Fruit fly (Drosophila melanogaster) whole organism, adult: ENCODE results near the gene CG10343.

Experiments used
- CG11617 ChIP-seq: fragments of 200-800 bp; sonication (Bioruptor generic); optimal IDR thresholded peaks from 2 replicates; lab custom pipeline; 2017; ENCODE audit warnings: mild to moderate bottlenecking, missing biosample characterization, missing genetic modification reagents, missing genetic modification characterization
- CG12768 ChIP-seq: fragments of 200-800 bp; sonication (Bioruptor generic); optimal IDR thresholded peaks from 2 replicates; lab custom pipeline; 2017; ENCODE audit warnings: missing biosample characterization, missing genetic modification characterization, mild to moderate bottlenecking, moderate library complexity, missing genetic modification reagents
- CG14711 ChIP-seq: fragments of 200-800 bp; sonication (Bioruptor generic); optimal IDR thresholded peaks from 2 replicates; lab custom pipeline; 2018; ENCODE audit warnings: missing biosample characterization, mild to moderate bottlenecking, missing genetic modification characterization, moderate library complexity
- CG1620 ChIP-seq: fragments of 200-800 bp; sonication (Bioruptor generic); optimal IDR thresholded peaks from 2 replicates; lab custom pipeline; 2016; ENCODE audit warnings: missing biosample characterization, missing genetic modification characterization
- CG33017 ChIP-seq: fragments of 200-800 bp; sonication (Bioruptor generic); optimal IDR thresholded peaks from 2 replicates; lab custom pipeline; 2018; ENCODE audit warnings: missing biosample characterization, mild to moderate bottlenecking, missing genetic modification characterization, moderate library complexity
- CG5204 ChIP-seq: fragments of 200-800 bp; sonication (Bioruptor generic); optimal IDR thresholded peaks from 2 replicates; lab custom pipeline; 2016; ENCODE audit warnings: missing biosample characterization, missing genetic modification characterization
- CG7045 ChIP-seq: fragments of 200-800 bp; sonication (Bioruptor generic); optimal IDR thresholded peaks from 2 replicates; lab custom pipeline; 2017; ENCODE audit warnings: missing biosample characterization, mild to moderate bottlenecking, missing genetic modification characterization
- CG7101 ChIP-seq: fragments of 200-800 bp; sonication (Bioruptor generic); optimal IDR thresholded peaks from 2 replicates; lab custom pipeline; 2018; ENCODE audit warnings: missing biosample characterization, mild to moderate bottlenecking, missing genetic modification characterization, moderate library complexity
- Clk ChIP-seq: fragments of 200-800 bp; sonication (Bioruptor generic); optimal IDR thresholded peaks from 2 replicates; lab custom pipeline; 2017; ENCODE audit warnings: missing biosample characterization, missing genetic modification characterization
- Crg-1 ChIP-seq: fragments of 200-800 bp; sonication (Bioruptor generic); optimal IDR thresholded peaks from 2 replicates; lab custom pipeline; 2016; ENCODE audit warnings: missing biosample characterization, missing genetic modification characterization
- Hr96 ChIP-seq: fragments of 200-800 bp; sonication (Bioruptor generic); optimal IDR thresholded peaks from 2 replicates; lab custom pipeline; 2016; ENCODE audit warnings: missing biosample characterization, missing genetic modification characterization
- Mnt ChIP-seq: fragments of 200-800 bp; sonication (Bioruptor generic); optimal IDR thresholded peaks from 2 replicates; lab custom pipeline; 2016; ENCODE audit warnings: missing biosample characterization, mild to moderate bottlenecking, missing genetic modification characterization
- bab1 ChIP-seq: fragments of 200-800 bp; sonication (Bioruptor generic); optimal IDR thresholded peaks from 3 replicates; lab custom pipeline; 2019; ENCODE audit warnings: missing biosample characterization, mild to moderate bottlenecking, missing genetic modification characterization, moderate library complexity
- cic ChIP-seq: fragments of 200-800 bp; sonication (Bioruptor generic); optimal IDR thresholded peaks from 2 replicates; lab custom pipeline; 2017; ENCODE audit warnings: missing biosample characterization, mild to moderate bottlenecking, missing genetic modification characterization, moderate library complexity
- cnc ChIP-seq, 2 experiments: fragments of >200 bp; optimal IDR thresholded peaks; 2 replicates each; lab custom pipeline; 2017
- kay ChIP-seq: fragments of 200-800 bp; sonication (Bioruptor generic); peaks from one replicate; lab custom pipeline; 2016; ENCODE audit warnings: missing biosample characterization, missing genetic modification characterization, borderline replicate concordance
- ovo ChIP-seq: fragments of 200-800 bp; sonication (Bioruptor generic); optimal IDR thresholded peaks from 2 replicates; lab custom pipeline; 2016; ENCODE audit warnings: missing biosample characterization, missing genetic modification characterization
- pad ChIP-seq: fragments of 200-800 bp; sonication (Bioruptor generic); optimal IDR thresholded peaks from 3 replicates; lab custom pipeline; 2017; ENCODE audit warnings: missing biosample characterization, missing genetic modification characterization, mild to moderate bottlenecking, moderate library complexity, missing genetic modification reagents
- tj ChIP-seq: fragments of 200-800 bp; sonication (Bioruptor generic); optimal IDR thresholded peaks from 3 replicates; lab custom pipeline; 2017; ENCODE audit warnings: missing biosample characterization, mild to moderate bottlenecking, missing genetic modification characterization, moderate library complexity
- toe ChIP-seq: fragments of 200-800 bp; sonication (Bioruptor generic); optimal IDR thresholded peaks from 2 replicates; lab custom pipeline; 2016; ENCODE audit warnings: missing biosample characterization, missing genetic modification characterization

Gene CG10343

DNA sequence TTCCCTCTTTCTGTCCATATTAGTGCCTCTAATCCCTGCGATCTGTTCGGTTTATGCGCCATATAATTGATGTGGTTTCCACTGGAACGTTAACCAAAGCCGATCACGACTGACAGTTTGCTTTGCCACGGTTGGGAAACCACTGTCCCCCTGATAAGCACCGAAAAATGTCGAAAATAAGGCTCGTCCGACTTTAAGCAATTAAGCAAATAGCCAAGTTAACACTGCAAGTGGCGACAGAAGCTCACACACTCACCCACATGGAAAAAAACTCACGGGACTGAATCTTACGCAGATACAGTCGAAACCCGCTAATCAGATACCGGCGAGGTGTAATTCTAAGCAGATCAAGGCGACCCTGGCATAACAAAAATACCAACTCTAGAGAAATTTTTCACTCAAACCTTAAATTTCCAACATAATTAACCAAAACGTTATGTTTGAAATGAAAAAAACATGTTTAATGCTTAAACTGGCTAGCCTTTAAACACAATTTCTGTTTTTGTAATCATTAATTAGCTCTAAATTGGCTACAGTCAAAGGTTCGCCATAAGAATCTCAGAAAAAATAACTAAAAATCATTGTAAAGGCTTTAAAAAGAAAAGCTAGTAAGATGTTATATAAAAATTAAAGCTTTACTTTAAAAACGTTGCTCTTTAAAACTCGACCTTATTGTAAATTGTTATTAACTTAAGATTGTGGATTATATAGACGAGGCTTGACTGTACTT lies 25.2 kb upstream of the CG10343 start:
- TF ChIP-seq CG7101 (peak; percentile 17), CG5204 (GFP tag; lab: Kevin White, UChicago) (no peak), CG7045 (GFP tag; lab: Kevin White, UChicago) (peak; percentile 54), ovo (GFP tag; lab: Kevin White, UChicago) (no peak), CG12768 (GFP tag; lab: Kevin White, UChicago) (peak; percentile 11), kay (peak; percentile 4), CG1620 (no peak), Mnt (peak; percentile 10)

DNA sequence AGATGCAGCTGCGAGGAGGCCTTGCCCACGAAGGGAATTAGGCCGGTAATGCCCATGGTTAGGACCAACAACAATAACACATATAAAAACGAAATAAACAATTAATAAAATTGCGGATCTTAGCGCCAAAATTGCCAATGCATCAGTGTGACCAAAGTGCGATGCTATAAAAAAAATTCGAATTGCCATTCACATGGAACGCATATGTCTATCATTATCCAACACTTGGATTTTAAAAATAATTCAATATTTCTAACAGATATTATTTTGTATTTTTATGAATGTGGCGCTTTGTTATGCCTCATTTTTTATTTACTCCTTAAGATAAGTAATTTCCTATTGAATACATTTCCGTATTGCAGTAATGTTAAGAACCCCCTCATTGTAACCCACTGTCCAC lies 21.4 kb upstream of the CG10343 start, which contains the start of gene tos:
TSS of gene tos (minus strand) at position 173 of the 400 bp plus-strand sequence.
- TF ChIP-seq CG1620 (peak; percentile 7), cnc (optimal IDR thresholded peaks at IDR 0.05; lab: Kevin White, UChicago) (no peak), kay (peak; percentile 24), Crg-1 (GFP tag; lab: Kevin White, UChicago) (peak; percentile 12), bab1 (GFP tag; lab: Kevin White, UChicago) (peak; percentile 9), CG7101 (peak; percentile 33)

DNA sequence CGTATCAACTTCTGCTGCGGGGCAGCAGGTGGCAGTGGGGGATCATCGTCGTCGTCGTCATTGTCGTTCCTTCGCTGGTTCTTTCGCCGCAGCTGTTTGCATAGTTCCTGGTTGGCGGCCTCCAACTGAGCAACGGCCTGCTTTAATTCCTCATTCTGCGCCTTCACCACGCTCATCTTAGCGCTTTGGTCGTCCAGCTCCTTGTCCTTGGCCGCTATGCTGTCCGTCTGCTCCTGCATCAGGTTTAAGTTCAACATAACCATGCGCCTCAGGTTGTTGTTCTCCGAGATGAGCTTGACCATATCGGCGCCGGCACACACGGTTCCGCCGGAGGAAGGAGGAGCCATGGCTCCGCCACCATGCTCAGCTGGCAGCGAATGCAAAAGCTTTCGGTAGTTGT lies 15.4 kb upstream of the CG10343 start:
- TF ChIP-seq bab1 (GFP tag; lab: Kevin White, UChicago) (no peak), pad (GFP tag; lab: Kevin White, UChicago) (no peak), CG7101 (no peak), cnc (optimal IDR thresholded peaks at IDR 0.05; lab: Kevin White, UChicago) (no peak), CG12768 (GFP tag; lab: Kevin White, UChicago) (no peak), CG7045 (GFP tag; lab: Kevin White, UChicago) (no peak), cic (no peak), Mnt (no peak), CG5204 (GFP tag; lab: Kevin White, UChicago) (no peak), CG33017 (tag; lab: Kevin White, UChicago) (no peak), kay (no peak), tj (GFP tag; lab: Kevin White, UChicago) (no peak), Crg-1 (GFP tag; lab: Kevin White, UChicago) (no peak)

DNA sequence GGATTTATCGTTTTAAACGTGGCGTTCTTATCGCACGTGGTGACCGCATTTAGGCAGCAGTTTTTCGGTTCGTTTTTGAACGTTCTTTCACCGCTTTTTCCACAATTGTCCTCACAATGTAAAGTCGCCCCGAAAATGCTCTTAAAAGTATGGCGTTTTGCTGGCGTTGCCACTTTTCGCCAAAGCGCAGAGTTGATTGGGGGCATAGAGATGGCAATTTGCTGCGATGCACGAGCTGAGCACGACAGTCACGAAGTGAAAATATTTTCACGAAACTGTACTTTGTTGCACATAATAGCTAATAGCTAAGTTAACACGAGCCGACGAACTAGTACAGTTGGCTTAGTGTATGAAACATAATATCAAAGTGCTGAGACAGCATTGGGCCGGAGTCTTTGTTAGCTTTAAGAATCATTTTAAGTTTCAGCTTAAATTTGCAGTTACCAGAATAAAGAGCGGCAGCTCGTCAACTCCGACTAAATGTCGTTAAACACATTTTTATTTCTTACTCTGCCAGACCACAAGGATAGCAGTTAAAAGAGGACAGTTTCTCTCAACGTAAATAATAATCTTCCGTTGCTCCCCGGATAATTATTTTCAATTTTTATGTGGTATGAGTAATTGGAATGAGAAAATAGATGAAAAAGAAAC lies 14.5 kb upstream of the CG10343 start, which contains the start of gene msl-1:
TSS of gene msl-1 (minus strand) at position 155 of the 651 bp plus-strand sequence.
- TF ChIP-seq CG1620: peak; percentile 69
- TF ChIP-seq Clk (GFP tag; lab: Kevin White, UChicago): no peak
- peak; percentile 27 for TF ChIP-seq Mnt
- TF ChIP-seq tj (GFP tag; lab: Kevin White, UChicago): peak; percentile 38

DNA sequence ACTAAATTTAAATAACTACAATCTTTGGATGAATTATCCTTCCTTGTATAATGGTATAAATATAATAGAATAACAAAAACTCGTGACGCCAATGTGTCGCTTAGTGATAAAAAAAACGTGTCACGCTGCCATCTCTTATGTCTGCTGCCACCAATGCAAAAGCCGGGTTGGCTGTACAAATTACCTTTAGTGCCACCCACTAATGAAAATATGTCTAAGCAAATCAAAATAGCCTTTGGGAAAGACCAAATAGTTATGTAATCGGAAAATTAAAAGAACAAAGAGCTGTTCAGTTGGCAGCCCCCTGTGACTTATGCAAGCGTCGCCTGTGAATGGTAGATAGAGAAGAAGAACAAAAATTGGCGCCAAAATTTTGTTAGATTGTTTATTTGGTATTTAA lies 13.9 kb upstream of the CG10343 start, which contains the start of gene CG10336:
TSS of gene CG10336 (plus strand) at position 153 of the 400 bp plus-strand sequence.
- TF ChIP-seq kay (peak; percentile 84), CG14711 (tag; lab: Kevin White, UChicago) (peak; percentile 36), Mnt (peak; percentile 50), Hr96 (GFP tag; lab: Kevin White, UChicago) (no peak)

DNA sequence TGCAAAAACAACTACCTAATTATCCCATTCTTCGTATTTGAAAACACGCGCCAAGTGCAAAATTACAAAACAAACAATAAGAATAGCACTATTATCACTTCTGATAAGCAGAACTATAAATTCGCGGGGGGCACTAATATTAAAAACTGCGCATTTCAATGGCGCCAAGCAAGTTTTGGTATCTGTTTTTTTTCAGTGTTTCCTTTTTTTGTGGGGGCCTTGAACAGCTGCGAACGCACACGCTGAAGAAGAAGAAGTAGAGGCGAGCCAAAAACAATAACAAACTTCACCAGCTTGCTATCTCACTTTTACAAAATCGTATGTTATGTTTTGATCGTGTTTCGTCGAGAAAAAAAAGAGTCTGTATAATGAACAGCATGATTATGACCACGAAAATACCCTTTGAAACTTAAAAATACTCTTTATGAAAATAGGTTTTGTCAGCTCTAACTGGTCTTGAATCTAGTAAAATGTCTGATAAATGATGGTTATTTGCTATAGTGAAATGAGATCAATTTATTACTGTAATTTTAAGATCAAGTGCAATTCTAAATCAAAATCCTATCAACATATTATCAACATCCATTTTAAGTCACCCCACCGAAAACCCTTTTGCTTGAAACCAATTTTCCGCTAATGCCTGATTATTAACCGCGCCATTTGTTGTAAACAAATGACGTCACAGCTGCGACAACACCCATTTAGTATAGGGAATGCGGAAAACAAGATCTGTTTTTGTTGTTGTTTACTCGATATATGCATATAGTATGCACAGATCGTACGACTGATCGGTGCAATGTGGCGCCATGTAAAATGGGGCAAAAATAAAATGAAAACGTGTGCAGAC lies 9.2 kb upstream of the CG10343 start:
- TF ChIP-seq toe (no peak), ovo (GFP tag; lab: Kevin White, UChicago) (no peak), cnc (optimal IDR thresholded peaks at IDR 0.05; lab: Kevin White, UChicago) (no peak), CG1620 (no peak), cic (peak; percentile 28), Hr96 (GFP tag; lab: Kevin White, UChicago) (peak; percentile 7), pad (GFP tag; lab: Kevin White, UChicago) (peak; percentile 0), Clk (GFP tag; lab: Kevin White, UChicago) (peak; percentile 6), CG5204 (GFP tag; lab: Kevin White, UChicago) (no peak), CG14711 (tag; lab: Kevin White, UChicago) (no peak), CG33017 (tag; lab: Kevin White, UChicago) (peak; percentile 0), Crg-1 (GFP tag; lab: Kevin White, UChicago) (peak; percentile 22), CG7045 (GFP tag; lab: Kevin White, UChicago) (peak; percentile 6), CG7101 (peak; percentile 43), CG11617 (peak; percentile 38), kay (peak; percentile 98), Mnt (peak; percentile 42), bab1 (GFP tag; lab: Kevin White, UChicago) (peak; percentile 91), tj (GFP tag; lab: Kevin White, UChicago) (peak; percentile 10), CG12768 (GFP tag; lab: Kevin White, UChicago) (peak; percentile 54)
